5 fruit fly cellular contexts compared by ENCODE assay signal in genomic region chr3L:16087323-16087816, dm6.
TF ChIP-seq lines count a peak whose summit lies in the region.

Tasp1 (minus strand) TSS chr3L:16087525.

- TF ChIP-seq CTCF in whole organism, embryonic (GFP tag; optimal IDR thresholded peaks at IDR 0.05; lab: Kevin White, UChicago): no peak

TF ChIP-seq in whole organism, adult, 20 proteins besides CTCF, POLR2A, EP300 and RAD21:
- TF ChIP-seq CG33017 (tag; optimal IDR thresholded peaks at IDR 0.05; lab: Kevin White, UChicago): peak; percentile 31
- TF ChIP-seq Mnt (GFP tag; optimal IDR thresholded peaks at IDR 0.05; lab: Kevin White, UChicago): peak; percentile 37
- peak; percentile 59 for TF ChIP-seq CG7101 (tag; optimal IDR thresholded peaks at IDR 0.05; lab: Kevin White, UChicago)
- no peak for TF ChIP-seq ovo (GFP tag; optimal IDR thresholded peaks at IDR 0.05; lab: Kevin White, UChicago)
- TF ChIP-seq CG14711 (tag; optimal IDR thresholded peaks at IDR 0.05; lab: Kevin White, UChicago): peak; percentile 44
- TF ChIP-seq Crg-1 (GFP tag; optimal IDR thresholded peaks at IDR 0.05; lab: Kevin White, UChicago): no peak
- TF ChIP-seq CG11617 (GFP tag; optimal IDR thresholded peaks at IDR 0.05; lab: Kevin White, UChicago): peak; percentile 22
- TF ChIP-seq cic (GFP tag; optimal IDR thresholded peaks at IDR 0.05; lab: Kevin White, UChicago): no peak
- TF ChIP-seq tj (GFP tag; optimal IDR thresholded peaks at IDR 0.05; lab: Kevin White, UChicago): peak; percentile 13
- no peak for TF ChIP-seq cnc (optimal IDR thresholded peaks at IDR 0.05; lab: Kevin White, UChicago)
- peak; percentile 72 for TF ChIP-seq bab1 (GFP tag; optimal IDR thresholded peaks at IDR 0.05; lab: Kevin White, UChicago)
TF ChIP-seq in whole organism, adult: peak in this region for 7.

TF ChIP-seq in whole organism, embryonic, 481 proteins besides CTCF, POLR2A, EP300 and RAD21 (continues in another document):
- TF ChIP-seq CG13775 (GFP tag; optimal IDR thresholded peaks at IDR 0.05; lab: Kevin White, UChicago): peak; percentile 49
- TF ChIP-seq gfzf (GFP tag; optimal IDR thresholded peaks at IDR 0.05; lab: Kevin White, UChicago): peak; percentile 73
- TF ChIP-seq CG12659 (GFP tag; optimal IDR thresholded peaks at IDR 0.05; lab: Kevin White, UChicago): peak; percentile 75
- TF ChIP-seq CG1647 (GFP tag; optimal IDR thresholded peaks at IDR 0.05; lab: Kevin White, UChicago): no peak
- TF ChIP-seq Fer3 (tag; optimal IDR thresholded peaks at IDR 0.05; lab: Kevin White, UChicago): no peak
- no peak for TF ChIP-seq ftz-f1 (GFP tag; optimal IDR thresholded peaks at IDR 0.05; lab: Kevin White, UChicago)
- TF ChIP-seq CG6683 (GFP tag; optimal IDR thresholded peaks at IDR 0.05; lab: Kevin White, UChicago): peak; percentile 31
- peak; percentile 87 for TF ChIP-seq CG32532 (GFP tag; IDR thresholded peaks at IDR 0.05; lab: Robert Waterston, UW)
- TF ChIP-seq CG10321 (GFP tag; IDR thresholded peaks at IDR 0.05; lab: Robert Waterston, UW): no peak
- peak; percentile 67 for TF ChIP-seq Fer1 (GFP tag; optimal IDR thresholded peaks at IDR 0.05; lab: Kevin White, UChicago)
- TF ChIP-seq maf-S (GFP tag; optimal IDR thresholded peaks at IDR 0.05; lab: Kevin White, UChicago): no peak
- TF ChIP-seq tap (tag; optimal IDR thresholded peaks at IDR 0.05; lab: Kevin White, UChicago): peak; percentile 53
- no peak for TF ChIP-seq Dip2 (GFP tag; IDR thresholded peaks at IDR 0.05; lab: Robert Waterston, UW)
- no peak for TF ChIP-seq CG2202 (tag; optimal IDR thresholded peaks at IDR 0.05; lab: Kevin White, UChicago)
- peak; percentile 50; the same call in 1 of the 3 replicates for TF ChIP-seq gce (GFP tag; IDR thresholded peaks at IDR 0.05; lab: Robert Waterston, UW)
- TF ChIP-seq pan (optimal IDR thresholded peaks at IDR 0.05; lab: Kevin White, UChicago): no peak
- peak in 1 of 2 experiments; percentile 87 for TF ChIP-seq pan (GFP tag; optimal IDR thresholded peaks at IDR 0.05 in 1 of 2, IDR thresholded peaks at IDR 0.05 in 1 of 2)
- TF ChIP-seq hb (GFP tag; IDR thresholded peaks at IDR 0.05; lab: Robert Waterston, UW; ENCODE audit: partially characterized antibody): no peak
- no peak for TF ChIP-seq CG14860 (GFP tag; IDR thresholded peaks at IDR 0.05; lab: Robert Waterston, UW; ENCODE audit: partially characterized antibody)
- TF ChIP-seq CG16863 (GFP tag; optimal IDR thresholded peaks at IDR 0.05; lab: Kevin White, UChicago): no peak

TF ChIP-seq in whole organism, prepupa, 60 proteins besides CTCF, POLR2A, EP300 and RAD21:
- TF ChIP-seq CG31627 (GFP tag; optimal IDR thresholded peaks at IDR 0.05; lab: Kevin White, UChicago): no peak
- TF ChIP-seq Sox14 (GFP tag; optimal IDR thresholded peaks at IDR 0.05; lab: Kevin White, UChicago): no peak
- TF ChIP-seq CG15336 (GFP tag; IDR thresholded peaks at IDR 0.05; lab: Robert Waterston, UW): peak; percentile 62
- TF ChIP-seq CG3032 (tag; optimal IDR thresholded peaks at IDR 0.05; lab: Kevin White, UChicago): peak; percentile 56
- TF ChIP-seq CG1621 (tag; optimal IDR thresholded peaks at IDR 0.05; lab: Kevin White, UChicago): peak; percentile 100
- peak; percentile 55 for TF ChIP-seq esn (GFP tag; optimal IDR thresholded peaks at IDR 0.05; lab: Kevin White, UChicago)
- peak; percentile 22 for TF ChIP-seq cyc (GFP tag; optimal IDR thresholded peaks at IDR 0.05; lab: Kevin White, UChicago)
- TF ChIP-seq dac (GFP tag; optimal IDR thresholded peaks at IDR 0.05; lab: Kevin White, UChicago): no peak
- TF ChIP-seq Eip78C (GFP tag; lab: Kevin White, UChicago): no peak

TF ChIP-seq in whole organism, pupa, 21 proteins besides CTCF, POLR2A, EP300 and RAD21:
- TF ChIP-seq CG12605 (GFP tag; IDR thresholded peaks at IDR 0.05; lab: Robert Waterston, UW): 0 out of 2 replicates have a peak, but pooled peaks have one; percentile 36
- TF ChIP-seq CG8159 (tag; optimal IDR thresholded peaks at IDR 0.05; lab: Kevin White, UChicago): no peak
- no peak; the same call in 2 of the 3 replicates for TF ChIP-seq CG4496 (GFP tag; IDR thresholded peaks at IDR 0.05; lab: Robert Waterston, UW)
- no peak for TF ChIP-seq gl (tag; optimal IDR thresholded peaks at IDR 0.05; lab: Kevin White, UChicago)
- peak; percentile 54; the same call in 1 of the 2 replicates for TF ChIP-seq CG32121 (GFP tag; IDR thresholded peaks at IDR 0.05; lab: Robert Waterston, UW)
- TF ChIP-seq CG34367 (tag; optimal IDR thresholded peaks at IDR 0.05; lab: Kevin White, UChicago): no peak
- TF ChIP-seq CG9948 (tag; optimal IDR thresholded peaks at IDR 0.05; lab: Kevin White, UChicago): peak; percentile 46
- peak; percentile 47 for TF ChIP-seq Snoo (tag; optimal IDR thresholded peaks at IDR 0.05; lab: Kevin White, UChicago)
- no peak for TF ChIP-seq CG8301 (tag; optimal IDR thresholded peaks at IDR 0.05; lab: Kevin White, UChicago)
- no peak for TF ChIP-seq Pif1B (GFP tag; optimal IDR thresholded peaks at IDR 0.05; lab: Kevin White, UChicago)

TF ChIP-seq in whole organism, wandering third instar larva, 38 proteins besides CTCF, POLR2A, EP300 and RAD21:
- TF ChIP-seq psq (GFP tag; optimal IDR thresholded peaks at IDR 0.05; lab: Kevin White, UChicago): no peak
- no peak for TF ChIP-seq dl (GFP tag; optimal IDR thresholded peaks at IDR 0.05; lab: Kevin White, UChicago; ENCODE audit: insufficient read depth in 1 of 2, partially characterized antibody in 2 of 2)
- TF ChIP-seq foxo (GFP tag; optimal IDR thresholded peaks at IDR 0.05; lab: Kevin White, UChicago): peak in 1 of 2 experiments; percentile 50
- no peak for TF ChIP-seq Mio (GFP tag; optimal IDR thresholded peaks at IDR 0.05; lab: Kevin White, UChicago)
- peak; percentile 1 for TF ChIP-seq HLH106 (tag; optimal IDR thresholded peaks at IDR 0.05; lab: Kevin White, UChicago)
- TF ChIP-seq Myc (optimal IDR thresholded peaks at IDR 0.05; lab: Kevin White, UChicago): no peak
- peak; percentile 17 for TF ChIP-seq sv (GFP tag; optimal IDR thresholded peaks at IDR 0.05; lab: Kevin White, UChicago)
- TF ChIP-seq Hnf4 (GFP tag; optimal IDR thresholded peaks at IDR 0.05; lab: Kevin White, UChicago): peak; percentile 7
- TF ChIP-seq Rel (GFP tag; optimal IDR thresholded peaks at IDR 0.05; lab: Kevin White, UChicago): no peak
- no peak for TF ChIP-seq Rel (tag; optimal IDR thresholded peaks at IDR 0.05; lab: Kevin White, UChicago)
- no peak for TF ChIP-seq woc (GFP tag; optimal IDR thresholded peaks at IDR 0.05; lab: Kevin White, UChicago)
- TF ChIP-seq Vsx2 (GFP tag; optimal IDR thresholded peaks at IDR 0.05; lab: Kevin White, UChicago; ENCODE audit: partially characterized antibody): no peak
- TF ChIP-seq CG32264 (GFP tag; optimal IDR thresholded peaks at IDR 0.05; lab: Kevin White, UChicago): no peak
- TF ChIP-seq ey (GFP tag; optimal IDR thresholded peaks at IDR 0.05; lab: Kevin White, UChicago): no peak
- TF ChIP-seq Sp1 (GFP tag; optimal IDR thresholded peaks at IDR 0.05; lab: Kevin White, UChicago): no peak
- no peak for TF ChIP-seq Jra (GFP tag; optimal IDR thresholded peaks at IDR 0.05; lab: Kevin White, UChicago)
- no peak for TF ChIP-seq GATAd (GFP tag; optimal IDR thresholded peaks at IDR 0.05; lab: Kevin White, UChicago)
- no peak for TF ChIP-seq pan (optimal IDR thresholded peaks at IDR 0.05; lab: Kevin White, UChicago)
- TF ChIP-seq CG9705 (GFP tag; optimal IDR thresholded peaks at IDR 0.05; lab: Kevin White, UChicago): no peak
- no peak for TF ChIP-seq Abd-B (GFP tag; optimal IDR thresholded peaks at IDR 0.05; lab: Kevin White, UChicago)
- no peak for TF ChIP-seq dmrt93B (GFP tag; optimal IDR thresholded peaks at IDR 0.05; lab: Kevin White, UChicago)
- TF ChIP-seq br (GFP tag; optimal IDR thresholded peaks at IDR 0.05; lab: Kevin White, UChicago): no peak
- no peak for TF ChIP-seq OdsH (GFP tag; optimal IDR thresholded peaks at IDR 0.05; lab: Kevin White, UChicago)
